Fruit fly (Drosophila melanogaster) S2 (cell line): Measurements from ENCODE around the gene dj.

Experiments
- CG8478 ChIP-seq: fragments of >200 bp; optimal IDR thresholded peaks from 2 replicates; lab custom pipeline; 2018
- CTCF ChIP-seq, 2 experiments: fragments of >200 bp; optimal IDR thresholded peaks; 2 replicates each; lab custom pipeline; 2018

- TF ChIP-seq CG8478 (no peak), CTCF (optimal IDR thresholded peaks at IDR 0.05; lab: Kevin White, UChicago) (no peak)
These were observed 44.0 kb downstream of the dj start for dm6 chr3R:7102853-7103833.
